Fruit fly (Drosophila melanogaster) whole organism, embryonic: ENCODE data around the gene alphaSnap.

ENCODE experiments used
- ATbp ChIP-seq: fragments of 200-800 bp; sonication (Bioruptor generic); optimal IDR thresholded peaks from 2 replicates; lab custom pipeline; 2017; ENCODE audit warnings: missing biosample characterization, mild to moderate bottlenecking, missing genetic modification characterization, missing genetic modification reagents
- Aef1 ChIP-seq: fragments of 200-800 bp; sonication (Bioruptor generic); IDR thresholded peaks from 3 replicates; pipeline ENCODE4 v1.3.6; 2022; ENCODE audit warnings: missing biosample characterization, missing genetic modification characterization
- Awh ChIP-seq: fragments of 200-800 bp; sonication (Bioruptor generic); IDR thresholded peaks from 2 replicates; pipeline ENCODE4, ENCODE4 v1.3.6; 2022; ENCODE audit warnings: missing biosample characterization, missing genetic modification characterization
- BEAF-32 ChIP-seq: fragments of 200-800 bp; sonication (Bioruptor generic); optimal IDR thresholded peaks from 3 replicates; lab custom pipeline; 2017; ENCODE audit warnings: missing biosample characterization, missing genetic modification characterization, mild to moderate bottlenecking, moderate library complexity, missing genetic modification reagents
- CG10209 ChIP-seq: fragments of 200-800 bp; sonication (Bioruptor generic); optimal IDR thresholded peaks from 3 replicates; lab custom pipeline; 2017; ENCODE audit warnings: missing biosample characterization, mild to moderate bottlenecking, missing genetic modification characterization, missing genetic modification reagents
- CG10979 ChIP-seq: fragments of 200-800 bp; sonication (Bioruptor generic); optimal IDR thresholded peaks from 2 replicates; lab custom pipeline; 2018; ENCODE audit warnings: missing biosample characterization, mild to moderate bottlenecking, missing genetic modification characterization, moderate library complexity
- CG12155 ChIP-seq: fragments of 200-800 bp; sonication (Bioruptor generic); optimal IDR thresholded peaks from 3 replicates; lab custom pipeline; 2016; ENCODE audit warnings: missing biosample characterization, missing genetic modification characterization
- CG16813 ChIP-seq: fragments of 200-800 bp; sonication (Bioruptor generic); IDR thresholded peaks from 3 replicates; pipeline ENCODE4 v1.3.6; 2022; ENCODE audit warnings: missing biosample characterization, missing genetic modification characterization; ENCODE audit not compliant: partially characterized antibody
- CG17328 ChIP-seq: fragments of 200-800 bp; sonication (Bioruptor generic); IDR thresholded peaks from 2 replicates; pipeline ENCODE4 v1.3.6; 2022; ENCODE audit warnings: missing biosample characterization, missing genetic modification characterization
- CG17568 ChIP-seq: fragments of 200-800 bp; sonication (Bioruptor generic); optimal IDR thresholded peaks from 2 replicates; lab custom pipeline; 2018; ENCODE audit warnings: missing biosample characterization, mild to moderate bottlenecking, missing genetic modification characterization, moderate library complexity
- CG18599 ChIP-seq: fragments of 200-800 bp; sonication (Bioruptor generic); optimal IDR thresholded peaks from 3 replicates; lab custom pipeline; 2017; ENCODE audit warnings: missing biosample characterization, missing genetic modification characterization, mild to moderate bottlenecking, moderate library complexity, missing genetic modification reagents
- CG3407 ChIP-seq: fragments of 200-800 bp; sonication (Bioruptor generic); optimal IDR thresholded peaks from 2 replicates; lab custom pipeline; 2018; ENCODE audit warnings: missing biosample characterization, mild to moderate bottlenecking, missing genetic modification characterization
- CG3847 ChIP-seq: fragments of 200-800 bp; sonication (Bioruptor generic); IDR thresholded peaks from 2 replicates; pipeline ENCODE4 v1.3.6; 2022; ENCODE audit warnings: missing biosample characterization, missing genetic modification characterization
- CG42726 ChIP-seq: fragments of 200-800 bp; sonication (Bioruptor generic); IDR thresholded peaks from 2 replicates; pipeline ENCODE4 v1.3.6; 2022; ENCODE audit warnings: missing biosample characterization, missing genetic modification characterization; ENCODE audit not compliant: partially characterized antibody
- CG6254 ChIP-seq: fragments of 200-800 bp; sonication (Bioruptor generic); optimal IDR thresholded peaks from 3 replicates; lab custom pipeline; 2017; ENCODE audit warnings: mild to moderate bottlenecking, missing biosample characterization, missing genetic modification reagents, missing genetic modification characterization
- CG6813 ChIP-seq: fragments of 200-800 bp; sonication (Bioruptor generic); optimal IDR thresholded peaks from 2 replicates; lab custom pipeline; 2017; ENCODE audit warnings: missing biosample characterization, missing genetic modification characterization, mild to moderate bottlenecking, moderate library complexity, missing genetic modification reagents
- CG7372 ChIP-seq: fragments of 200-800 bp; sonication (Bioruptor generic); IDR thresholded peaks from 2 replicates; pipeline ENCODE4 v1.3.6; 2022; ENCODE audit warnings: missing biosample characterization, missing genetic modification characterization
- CG7963 ChIP-seq: fragments of 200-800 bp; sonication (Bioruptor generic); IDR thresholded peaks from 3 replicates; pipeline ENCODE4 v1.3.6; 2022; ENCODE audit warnings: missing biosample characterization, missing genetic modification characterization; ENCODE audit not compliant: partially characterized antibody
- CG8281 ChIP-seq: fragments of 200-800 bp; sonication (Bioruptor generic); optimal IDR thresholded peaks from 2 replicates; lab custom pipeline; 2018; ENCODE audit warnings: missing biosample characterization, mild to moderate bottlenecking, missing genetic modification characterization, moderate library complexity
- CG8924 ChIP-seq: fragments of 200-800 bp; optimal IDR thresholded peaks from 3 replicates; lab custom pipeline; 2019; ENCODE audit warnings: missing biosample characterization, mild to moderate bottlenecking, missing genetic modification characterization, moderate library complexity
- CG9932 ChIP-seq: fragments of 200-800 bp; sonication (Bioruptor generic); IDR thresholded peaks from 2 replicates; pipeline ENCODE4 v1.3.6; 2022; ENCODE audit warnings: missing biosample characterization, missing genetic modification characterization
- D ChIP-seq, 2 experiments: fragments of 200-800 bp in 1 of 2; fragments of >200 bp in 1 of 2; sonication (Bioruptor generic) in 1 of 2; optimal IDR thresholded peaks; 2 replicates in 1 of 2; 3 replicates in 1 of 2; lab custom pipeline; 2017; ENCODE audit warnings: mild to moderate bottlenecking in 1 of 2, missing biosample characterization in 1 of 2, missing genetic modification characterization in 1 of 2, missing genetic modification reagents in 1 of 2
- D19B ChIP-seq: fragments of 200-800 bp; sonication (Bioruptor generic); optimal IDR thresholded peaks from 2 replicates; lab custom pipeline; 2017; ENCODE audit warnings: missing biosample characterization, mild to moderate bottlenecking, missing genetic modification characterization
- Deaf1 ChIP-seq: fragments of 200-800 bp; optimal IDR thresholded peaks from 3 replicates; lab custom pipeline; 2019; ENCODE audit warnings: missing biosample characterization, mild to moderate bottlenecking, missing genetic modification characterization, moderate library complexity
- Gug ChIP-seq: fragments of 200-800 bp; sonication (Bioruptor generic); IDR thresholded peaks from 4 replicates; pipeline ENCODE4 v1.3.6; 2022; ENCODE audit warnings: missing biosample characterization, missing genetic modification characterization
- Lhr ChIP-seq: fragments of 200-800 bp; sonication (Bioruptor generic); optimal IDR thresholded peaks from 3 replicates; lab custom pipeline; 2017; ENCODE audit warnings: mild to moderate bottlenecking, missing biosample characterization, missing genetic modification reagents, missing genetic modification characterization
- MTF-1 ChIP-seq: fragments of 200-800 bp; sonication (Bioruptor generic); optimal IDR thresholded peaks from 2 replicates; lab custom pipeline; 2018; ENCODE audit warnings: missing biosample characterization, mild to moderate bottlenecking, missing genetic modification characterization, borderline replicate concordance
- Sox102F ChIP-seq: fragments of 200-800 bp; sonication (Bioruptor generic); optimal IDR thresholded peaks from 2 replicates; lab custom pipeline; 2018; ENCODE audit warnings: missing biosample characterization, mild to moderate bottlenecking, missing genetic modification characterization, moderate library complexity
- Vsx1 ChIP-seq: fragments of 200-800 bp; sonication (Bioruptor generic); optimal IDR thresholded peaks from 2 replicates; lab custom pipeline; 2017; ENCODE audit warnings: missing biosample characterization, mild to moderate bottlenecking, missing genetic modification characterization, missing genetic modification reagents
- Xrp1 ChIP-seq: fragments of 200-800 bp; sonication (Bioruptor generic); IDR thresholded peaks from 2 replicates; pipeline ENCODE4 v1.3.6; 2022; ENCODE audit warnings: missing biosample characterization, missing genetic modification characterization
- al ChIP-seq: fragments of 200-800 bp; sonication (Bioruptor generic); IDR thresholded peaks from 2 replicates; pipeline ENCODE4 v1.3.6; 2022; ENCODE audit warnings: missing biosample characterization, missing genetic modification characterization
- ara ChIP-seq: fragments of 200-800 bp; sonication (Bioruptor generic); IDR thresholded peaks from 2 replicates; pipeline ENCODE4 v1.3.6; 2022; ENCODE audit warnings: missing biosample characterization, missing genetic modification characterization
- cad ChIP-seq: fragments of >200 bp; optimal IDR thresholded peaks from 2 replicates; lab custom pipeline; 2017; ENCODE audit warnings: missing biosample characterization, missing genetic modification characterization
- chif ChIP-seq, 2 experiments: fragments of 200-800 bp; sonication (Bioruptor generic); optimal IDR thresholded peaks; 3 replicates each; lab custom pipeline; 2016; ENCODE audit warnings: missing biosample characterization in 2 of 2, missing genetic modification characterization in 2 of 2
- chinmo ChIP-seq: fragments of 200-800 bp; sonication (Bioruptor generic); IDR thresholded peaks from 4 replicates; pipeline ENCODE4 v1.3.6; 2022; ENCODE audit warnings: missing biosample characterization, missing genetic modification characterization; ENCODE audit not compliant: partially characterized antibody
- eyg ChIP-seq: fragments of 200-800 bp; sonication (Bioruptor generic); optimal IDR thresholded peaks from 3 replicates; lab custom pipeline; 2016; ENCODE audit warnings: missing biosample characterization, missing genetic modification characterization
- gcm2 ChIP-seq: fragments of 200-800 bp; sonication (Bioruptor generic); optimal IDR thresholded peaks from 2 replicates; lab custom pipeline; 2016; ENCODE audit warnings: missing biosample characterization, missing genetic modification characterization
- h ChIP-seq: fragments of >200 bp; optimal IDR thresholded peaks from 2 replicates; lab custom pipeline; 2017
- lilli ChIP-seq: fragments of 200-800 bp; sonication (Bioruptor generic); optimal IDR thresholded peaks from 3 replicates; lab custom pipeline; 2016; ENCODE audit warnings: missing biosample characterization, missing genetic modification characterization
- repo ChIP-seq: fragments of 200-800 bp; sonication (Bioruptor generic); optimal IDR thresholded peaks from 2 replicates; lab custom pipeline; 2016; ENCODE audit warnings: missing biosample characterization, missing genetic modification characterization
- seq ChIP-seq: fragments of 200-800 bp; sonication (Bioruptor generic); IDR thresholded peaks from 2 replicates; pipeline ENCODE4 v1.3.6; 2022; ENCODE audit warnings: missing biosample characterization, missing genetic modification characterization
- sim ChIP-seq: fragments of 200-800 bp; sonication (Bioruptor generic); IDR thresholded peaks from 2 replicates; pipeline ENCODE4 v1.3.6; 2022; ENCODE audit warnings: missing biosample characterization, missing genetic modification characterization
- sisA ChIP-seq: fragments of 200-800 bp; sonication (Bioruptor generic); IDR thresholded peaks from 2 replicates; pipeline ENCODE4 v1.3.6; 2022; ENCODE audit warnings: missing biosample characterization, missing genetic modification characterization
- tgo ChIP-seq: fragments of 200-800 bp; sonication (Bioruptor generic); IDR thresholded peaks from 3 replicates; pipeline ENCODE4 v1.3.6; 2022; ENCODE audit warnings: missing biosample characterization, missing genetic modification characterization
- tin ChIP-seq: fragments of 200-800 bp; sonication (Bioruptor generic); optimal IDR thresholded peaks from 3 replicates; lab custom pipeline; 2016; ENCODE audit warnings: missing biosample characterization, missing genetic modification characterization
- zfh1 ChIP-seq: fragments of 200-800 bp; sonication (Bioruptor generic); IDR thresholded peaks from 3 replicates; pipeline ENCODE4 v1.3.6; 2022; ENCODE audit warnings: missing biosample characterization, missing genetic modification characterization

The alphaSnap gene

DNA sequence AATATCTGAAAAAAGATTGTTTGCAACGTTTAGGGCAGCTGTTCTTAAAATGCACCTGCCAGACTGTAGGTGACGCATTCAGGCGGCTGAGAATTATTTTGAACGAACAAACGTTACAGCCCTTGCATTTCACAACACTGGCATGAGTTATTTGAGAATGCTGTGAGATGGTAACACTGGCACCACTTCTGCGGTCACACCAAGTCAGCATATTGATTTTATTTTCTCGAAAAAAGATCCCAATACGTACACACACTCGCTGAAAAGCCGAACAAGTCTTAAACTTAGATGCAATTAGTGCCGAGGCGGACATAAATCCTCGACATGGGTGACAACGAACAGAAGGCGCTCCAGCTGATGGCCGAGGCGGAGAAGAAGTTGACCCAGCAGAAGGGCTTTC is at the start of gene alphaSnap (continued):
- TF ChIP-seq seq (GFP tag; lab: Robert Waterston, UW) (peak; percentile 45; the same call in 1 of the 2 replicates), tgo (GFP tag; lab: Robert Waterston, UW) (no peak), D19B (no peak), sisA (no peak), al (GFP tag; lab: Robert Waterston, UW) (no peak), CG8924 (no peak), lilli (GFP tag; lab: Kevin White, UChicago) (peak; percentile 38), chinmo (GFP tag; lab: Robert Waterston, UW) (no peak), Vsx1 (GFP tag; lab: Kevin White, UChicago) (no peak)

DNA sequence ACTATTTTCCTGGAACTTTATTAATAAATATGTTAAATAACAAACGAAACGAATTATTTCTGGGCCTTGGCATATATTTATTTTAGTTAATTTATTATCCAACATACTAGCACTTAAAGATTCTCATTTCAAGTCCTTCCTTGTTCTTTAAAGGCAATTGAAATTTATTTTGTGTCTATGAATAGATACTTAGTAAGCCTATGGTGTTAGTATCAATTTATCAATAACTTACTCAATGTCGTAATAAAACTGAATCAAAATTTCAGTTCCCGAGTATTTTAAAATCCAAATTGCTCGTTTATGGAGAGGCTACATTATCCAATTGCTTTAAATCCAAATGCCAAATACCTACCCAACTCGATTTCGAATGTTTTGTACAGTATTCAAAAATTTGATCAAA is 47.9 kb upstream of the alphaSnap start, which contains the start of gene CG32228:
Gene CG32228, plus strand, starts transcription at position 301 of the 400 bp plus-strand sequence.
- TF ChIP-seq eyg (GFP tag; lab: Kevin White, UChicago) = no peak
- no peak for TF ChIP-seq Deaf1 (tag; lab: Kevin White, UChicago)
- no peak for TF ChIP-seq CG10979 (tag; lab: Kevin White, UChicago)
- TF ChIP-seq CG10209 (GFP tag; lab: Kevin White, UChicago) = no peak
- TF ChIP-seq repo (GFP tag; lab: Kevin White, UChicago) = no peak
- no peak for TF ChIP-seq Sox102F (GFP tag; lab: Kevin White, UChicago)
- no peak for TF ChIP-seq Awh (GFP tag; lab: Robert Waterston, UW)
- no peak for TF ChIP-seq CG3847 (GFP tag; lab: Robert Waterston, UW)
- TF ChIP-seq CG17328 (GFP tag; lab: Robert Waterston, UW) = no peak
- no peak for TF ChIP-seq CG12155
- no peak for TF ChIP-seq CG16813 (GFP tag; lab: Robert Waterston, UW)
- TF ChIP-seq CG7963 (GFP tag; lab: Robert Waterston, UW) = no peak
- no peak for TF ChIP-seq BEAF-32 (GFP tag; lab: Kevin White, UChicago)
- TF ChIP-seq Lhr (GFP tag; lab: Kevin White, UChicago) = no peak
- no peak for TF ChIP-seq CG9932 (GFP tag; lab: Robert Waterston, UW)
- TF ChIP-seq Gug = no peak
- no peak for TF ChIP-seq cad (GFP tag; lab: Kevin White, UChicago)
- no peak for TF ChIP-seq CG17568

DNA sequence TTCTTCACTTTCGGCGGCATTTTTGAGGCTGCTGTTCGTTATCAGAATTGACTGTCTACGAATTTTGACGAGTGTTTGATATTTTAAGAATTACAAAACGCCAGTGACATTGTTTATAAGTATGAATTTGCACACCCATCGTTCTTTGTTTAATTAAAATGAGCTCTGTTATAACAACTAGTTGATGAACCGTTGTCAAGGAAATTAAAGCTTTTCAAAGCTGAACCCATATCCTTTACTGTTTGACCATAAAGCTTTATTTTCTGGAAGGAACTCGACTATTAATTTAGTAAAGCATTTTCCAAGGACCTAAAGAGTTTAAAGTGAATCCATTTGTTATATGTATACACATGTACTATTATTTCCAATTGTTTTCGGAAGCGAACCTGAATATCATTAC is 38.2 kb upstream of the alphaSnap start, which contains the start of gene CG17122:
Gene CG17122, minus strand, starts transcription at position 101 of the 400 bp plus-strand sequence.
- TF ChIP-seq Aef1 (GFP tag; lab: Robert Waterston, UW) = no peak
- TF ChIP-seq, all 482 proteins: peak for 0

DNA sequence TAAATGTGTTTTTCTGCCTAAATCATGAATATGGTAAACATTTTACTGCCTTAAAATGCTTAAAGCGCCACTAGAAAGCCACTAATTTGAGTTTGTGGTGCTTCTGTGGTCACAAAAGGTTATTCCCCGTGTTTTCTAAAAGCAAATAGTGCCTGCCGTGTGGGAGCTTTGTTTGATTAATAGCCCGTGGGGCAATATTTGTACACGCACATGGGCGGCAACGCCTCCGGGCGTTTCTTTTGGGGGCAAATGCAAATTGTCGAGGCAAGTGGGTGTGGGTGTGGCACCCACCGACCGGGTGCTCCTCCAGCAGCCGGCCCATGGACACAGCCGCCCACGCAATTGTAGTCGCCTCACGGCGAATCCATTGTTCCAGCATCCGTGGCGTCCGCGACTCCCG is 37.5 kb upstream of the alphaSnap start:
- TF ChIP-seq sim (GFP tag; lab: Robert Waterston, UW) (0 out of 2 replicates have a peak, but pooled peaks have one; percentile 51), h (lab: Kevin White, UChicago) (no peak), CG42726 (GFP tag; lab: Robert Waterston, UW) (no peak), chif (GFP tag; optimal IDR thresholded peaks at IDR 0.05; lab: Kevin White, UChicago) (peak in 1 of 2 experiments; percentile 9), tin (GFP tag; lab: Kevin White, UChicago) (no peak), D (optimal IDR thresholded peaks at IDR 0.05; lab: Kevin White, UChicago) (no peak), D (GFP tag; optimal IDR thresholded peaks at IDR 0.05; lab: Kevin White, UChicago) (peak; percentile 4), ATbp (peak; percentile 77), CG8281 (no peak), CG6254 (GFP tag; lab: Kevin White, UChicago) (peak; percentile 2), CG3407 (peak; percentile 51), CG18599 (GFP tag; lab: Kevin White, UChicago) (peak; percentile 20), gcm2 (no peak), Xrp1 (GFP tag; lab: Robert Waterston, UW) (peak; percentile 46), CG7372 (GFP tag; lab: Robert Waterston, UW) (no peak), MTF-1 (GFP tag; lab: Kevin White, UChicago) (peak; percentile 10), zfh1 (GFP tag; lab: Robert Waterston, UW) (0 out of 3 replicates have a peak, but pooled peaks have one; percentile 33), CG6813 (GFP tag; lab: Kevin White, UChicago) (peak; percentile 18), ara (GFP tag; lab: Robert Waterston, UW) (peak; percentile 22; the same call in 1 of the 2 replicates)
